Fruit fly (Drosophila melanogaster) whole organism, embryonic: ENCODE results near the gene CG11562.

Experiments used
- Adf1 ChIP-seq: fragments of 200-800 bp; sonication (Bioruptor generic); IDR thresholded peaks from 2 replicates; pipeline ENCODE4 v1.3.6; 2022; ENCODE audit warnings: missing biosample characterization, missing genetic modification characterization
- Awh ChIP-seq: fragments of 200-800 bp; sonication (Bioruptor generic); IDR thresholded peaks from 2 replicates; pipeline ENCODE4, ENCODE4 v1.3.6; 2022; ENCODE audit warnings: missing biosample characterization, missing genetic modification characterization
- Bteb2 ChIP-seq: fragments of 200-800 bp; sonication (Bioruptor generic); optimal IDR thresholded peaks from 2 replicates; lab custom pipeline; 2016; ENCODE audit warnings: missing biosample characterization, missing genetic modification characterization
- CG11695 ChIP-seq: fragments of 200-800 bp; sonication (Bioruptor generic); IDR thresholded peaks from 3 replicates; pipeline ENCODE4 v1.3.6; 2022; ENCODE audit warnings: missing biosample characterization, missing genetic modification characterization
- CG11696 ChIP-seq: fragments of 200-800 bp; sonication (Bioruptor generic); IDR thresholded peaks from 2 replicates; pipeline ENCODE4 v1.3.6; 2022; ENCODE audit warnings: missing biosample characterization, missing genetic modification characterization
- CG13296 ChIP-seq: fragments of 200-800 bp; sonication (Bioruptor generic); optimal IDR thresholded peaks from 3 replicates; lab custom pipeline; 2018; ENCODE audit warnings: missing biosample characterization, mild to moderate bottlenecking, missing genetic modification characterization
- CG14050 ChIP-seq: fragments of 200-800 bp; sonication (Bioruptor generic); IDR thresholded peaks from 3 replicates; pipeline ENCODE4 v1.3.6; 2022; ENCODE audit warnings: missing biosample characterization, missing genetic modification characterization
- CG14441 ChIP-seq: fragments of 200-800 bp; sonication (Bioruptor generic); IDR thresholded peaks from 2 replicates; pipeline ENCODE4 v1.3.6; 2022; ENCODE audit warnings: missing biosample characterization, missing genetic modification characterization
- CG1529 ChIP-seq: fragments of 200-800 bp; sonication (Bioruptor generic); optimal IDR thresholded peaks from 3 replicates; lab custom pipeline; 2018; ENCODE audit warnings: missing biosample characterization, missing genetic modification characterization
- CG1647 ChIP-seq: fragments of 200-800 bp; sonication (Bioruptor generic); optimal IDR thresholded peaks from 3 replicates; lab custom pipeline; 2016; ENCODE audit warnings: missing biosample characterization, missing genetic modification characterization
- CG31388 ChIP-seq: fragments of 200-800 bp; sonication (Bioruptor generic); optimal IDR thresholded peaks from 2 replicates; lab custom pipeline; 2016; ENCODE audit warnings: missing biosample characterization, missing genetic modification characterization
- CG3281 ChIP-seq: fragments of 200-800 bp; sonication (Bioruptor generic); optimal IDR thresholded peaks from 3 replicates; lab custom pipeline; 2017; ENCODE audit warnings: missing biosample characterization, mild to moderate bottlenecking, missing genetic modification characterization
- CG4854 ChIP-seq: fragments of 200-800 bp; sonication (Bioruptor generic); optimal IDR thresholded peaks from 2 replicates; lab custom pipeline; 2016; ENCODE audit warnings: missing biosample characterization, missing genetic modification characterization, inconsistent platforms
- CG5180 ChIP-seq: fragments of 200-800 bp; sonication (Bioruptor generic); optimal IDR thresholded peaks from 3 replicates; lab custom pipeline; 2017; ENCODE audit warnings: missing biosample characterization, missing genetic modification characterization, mild to moderate bottlenecking, moderate library complexity, missing genetic modification reagents
- CG6791 ChIP-seq: fragments of 200-800 bp; sonication (Bioruptor generic); IDR thresholded peaks from 3 replicates; pipeline ENCODE4 v1.3.6; 2022; ENCODE audit warnings: missing biosample characterization, missing genetic modification characterization; ENCODE audit not compliant: partially characterized antibody
- CG8281 ChIP-seq: fragments of 200-800 bp; sonication (Bioruptor generic); optimal IDR thresholded peaks from 2 replicates; lab custom pipeline; 2018; ENCODE audit warnings: missing biosample characterization, mild to moderate bottlenecking, missing genetic modification characterization, moderate library complexity
- CG8359 ChIP-seq: fragments of 200-800 bp; sonication (Bioruptor generic); optimal IDR thresholded peaks from 2 replicates; lab custom pipeline; 2017; ENCODE audit warnings: missing biosample characterization, mild to moderate bottlenecking, missing genetic modification characterization, borderline replicate concordance
- CG9437 ChIP-seq: fragments of 200-800 bp; sonication (Bioruptor generic); optimal IDR thresholded peaks from 2 replicates; lab custom pipeline; 2018; ENCODE audit warnings: missing biosample characterization, mild to moderate bottlenecking, missing genetic modification characterization
- Deaf1 ChIP-seq: fragments of 200-800 bp; optimal IDR thresholded peaks from 3 replicates; lab custom pipeline; 2019; ENCODE audit warnings: missing biosample characterization, mild to moderate bottlenecking, missing genetic modification characterization, moderate library complexity
- Dp ChIP-seq: fragments of 200-800 bp; sonication (Bioruptor generic); optimal IDR thresholded peaks from 2 replicates; lab custom pipeline; 2018; ENCODE audit warnings: missing biosample characterization, mild to moderate bottlenecking, missing genetic modification characterization, moderate library complexity
- Eip74EF ChIP-seq, 2 experiments: fragments of 200-800 bp in 1 of 2; fragments of >200 bp in 1 of 2; sonication (Bioruptor generic) in 1 of 2; optimal IDR thresholded peaks; 2 replicates each; lab custom pipeline; 2017 to 2019; ENCODE audit warnings: missing biosample characterization in 2 of 2, missing genetic modification characterization in 2 of 2, mild to moderate bottlenecking in 1 of 2, moderate library complexity in 1 of 2
- Fer3 ChIP-seq: fragments of 200-800 bp; sonication (Bioruptor generic); optimal IDR thresholded peaks from 2 replicates; lab custom pipeline; 2018; ENCODE audit warnings: missing biosample characterization, mild to moderate bottlenecking, missing genetic modification characterization, moderate library complexity
- Hey ChIP-seq: fragments of 200-800 bp; sonication (Bioruptor generic); optimal IDR thresholded peaks from 3 replicates; lab custom pipeline; 2018; ENCODE audit warnings: missing biosample characterization, mild to moderate bottlenecking, missing genetic modification characterization
- Jarid2 ChIP-seq: fragments of 200-800 bp; sonication (Bioruptor generic); optimal IDR thresholded peaks from 3 replicates; lab custom pipeline; 2017; ENCODE audit warnings: mild to moderate bottlenecking, missing biosample characterization, missing genetic modification reagents, missing genetic modification characterization
- Nf-YA ChIP-seq: fragments of 200-800 bp; sonication (Bioruptor generic); IDR thresholded peaks from 2 replicates; pipeline ENCODE4 v1.3.6; 2022; ENCODE audit warnings: missing biosample characterization, missing genetic modification characterization
- Oli ChIP-seq: fragments of 200-800 bp; sonication (Bioruptor generic); optimal IDR thresholded peaks from 2 replicates; lab custom pipeline; 2018; ENCODE audit warnings: missing biosample characterization, mild to moderate bottlenecking, missing genetic modification characterization, moderate library complexity
- Optix ChIP-seq: fragments of 200-800 bp; sonication (Bioruptor generic); IDR thresholded peaks from 3 replicates; pipeline ENCODE4 v1.3.6; 2022; ENCODE audit warnings: missing biosample characterization, missing genetic modification characterization
- Sox100B ChIP-seq: fragments of 200-800 bp; sonication (Bioruptor generic); optimal IDR thresholded peaks from 3 replicates; lab custom pipeline; 2018; ENCODE audit warnings: missing biosample characterization, mild to moderate bottlenecking, missing genetic modification characterization
- Sry-δ ChIP-seq: fragments of 200-800 bp; sonication (Bioruptor generic); optimal IDR thresholded peaks from 2 replicates; lab custom pipeline; 2016; ENCODE audit warnings: missing biosample characterization, missing genetic modification characterization
- TFAM ChIP-seq: fragments of 200-800 bp; sonication (Bioruptor generic); optimal IDR thresholded peaks from 2 replicates; lab custom pipeline; 2017; ENCODE audit warnings: missing biosample characterization, missing genetic modification characterization, inconsistent platforms
- aop ChIP-seq: fragments of 200-800 bp; sonication (Bioruptor generic); IDR thresholded peaks from 2 replicates; pipeline ENCODE4 v1.3.6; 2022; ENCODE audit warnings: missing biosample characterization, missing genetic modification characterization
- ap ChIP-seq: fragments of 200-800 bp; sonication (Bioruptor generic); IDR thresholded peaks from 2 replicates; pipeline ENCODE4 v1.3.6; 2022; ENCODE audit warnings: missing biosample characterization, missing genetic modification characterization
- bab2 ChIP-seq: fragments of 200-800 bp; sonication (Bioruptor generic); optimal IDR thresholded peaks from 2 replicates; lab custom pipeline; 2016; ENCODE audit warnings: missing biosample characterization, missing genetic modification characterization
- dan ChIP-seq: fragments of 200-800 bp; sonication (Bioruptor generic); IDR thresholded peaks from 2 replicates; pipeline ENCODE4 v1.3.6; 2022; ENCODE audit warnings: missing biosample characterization, missing genetic modification characterization
- danr ChIP-seq: fragments of 200-800 bp; sonication (Bioruptor generic); IDR thresholded peaks from 2 replicates; pipeline ENCODE4 v1.3.6; 2022; ENCODE audit warnings: missing biosample characterization, missing genetic modification characterization
- ems ChIP-seq: fragments of 200-800 bp; sonication (Bioruptor generic); optimal IDR thresholded peaks from 3 replicates; lab custom pipeline; 2016; ENCODE audit warnings: missing biosample characterization, missing genetic modification characterization
- eve ChIP-seq, 2 experiments: fragments of >200 bp; optimal IDR thresholded peaks; 2 replicates each; lab custom pipeline; 2017; ENCODE audit warnings: missing biosample characterization in 2 of 2, missing genetic modification characterization in 2 of 2
- ewg ChIP-seq: fragments of 200-800 bp; sonication (Bioruptor generic); optimal IDR thresholded peaks from 3 replicates; lab custom pipeline; 2017; ENCODE audit warnings: mild to moderate bottlenecking, missing biosample characterization, missing genetic modification reagents, missing genetic modification characterization
- jigr1 ChIP-seq: fragments of 200-800 bp; sonication (Bioruptor generic); IDR thresholded peaks from 3 replicates; pipeline ENCODE4 v1.3.6; 2022; ENCODE audit warnings: missing biosample characterization, missing genetic modification characterization
- kah ChIP-seq: fragments of 200-800 bp; sonication (Bioruptor generic); optimal IDR thresholded peaks from 2 replicates; lab custom pipeline; 2018; ENCODE audit warnings: missing biosample characterization, mild to moderate bottlenecking, missing genetic modification characterization
- p53 ChIP-seq: fragments of 200-800 bp; sonication (Bioruptor generic); optimal IDR thresholded peaks from 2 replicates; lab custom pipeline; 2016; ENCODE audit warnings: missing biosample characterization, missing genetic modification characterization
- scrt ChIP-seq: fragments of 200-800 bp; sonication (Bioruptor generic); optimal IDR thresholded peaks from 2 replicates; lab custom pipeline; 2018; ENCODE audit warnings: missing biosample characterization, mild to moderate bottlenecking, missing genetic modification characterization, moderate library complexity
- sens ChIP-seq: fragments of 200-800 bp; sonication (Bioruptor generic); peaks from one replicate; lab custom pipeline; 2016; ENCODE audit warnings: missing biosample characterization, missing genetic modification characterization
- slou ChIP-seq: fragments of 200-800 bp; sonication (Bioruptor generic); optimal IDR thresholded peaks from 3 replicates; lab custom pipeline; 2016; ENCODE audit warnings: missing biosample characterization, missing genetic modification characterization
- sna ChIP-seq: fragments of 200-800 bp; sonication (Bioruptor generic); IDR thresholded peaks from 2 replicates; pipeline ENCODE4 v1.3.6; 2022; ENCODE audit warnings: missing biosample characterization, missing genetic modification characterization; ENCODE audit not compliant: partially characterized antibody
- sob ChIP-seq: fragments of 200-800 bp; sonication (Bioruptor generic); IDR thresholded peaks from 2 replicates; pipeline ENCODE4 v1.3.6; 2022; ENCODE audit warnings: missing biosample characterization, missing genetic modification characterization
- tgo ChIP-seq: fragments of 200-800 bp; sonication (Bioruptor generic); IDR thresholded peaks from 3 replicates; pipeline ENCODE4 v1.3.6; 2022; ENCODE audit warnings: missing biosample characterization, missing genetic modification characterization
- tin ChIP-seq: fragments of 200-800 bp; sonication (Bioruptor generic); optimal IDR thresholded peaks from 3 replicates; lab custom pipeline; 2016; ENCODE audit warnings: missing biosample characterization, missing genetic modification characterization
- usp ChIP-seq: fragments of >200 bp; optimal IDR thresholded peaks from 2 replicates; lab custom pipeline; 2017; ENCODE audit warnings: missing biosample characterization, missing genetic modification characterization
- vfl ChIP-seq: fragments of 200-800 bp; sonication (Bioruptor generic); optimal IDR thresholded peaks from 2 replicates; lab custom pipeline; 2016; ENCODE audit warnings: missing biosample characterization, missing genetic modification characterization
- wor ChIP-seq: fragments of 200-800 bp; sonication (Bioruptor generic); IDR thresholded peaks from 2 replicates; pipeline ENCODE4 v1.3.6; 2022; ENCODE audit warnings: missing biosample characterization, missing genetic modification characterization

The CG11562 gene

DNA sequence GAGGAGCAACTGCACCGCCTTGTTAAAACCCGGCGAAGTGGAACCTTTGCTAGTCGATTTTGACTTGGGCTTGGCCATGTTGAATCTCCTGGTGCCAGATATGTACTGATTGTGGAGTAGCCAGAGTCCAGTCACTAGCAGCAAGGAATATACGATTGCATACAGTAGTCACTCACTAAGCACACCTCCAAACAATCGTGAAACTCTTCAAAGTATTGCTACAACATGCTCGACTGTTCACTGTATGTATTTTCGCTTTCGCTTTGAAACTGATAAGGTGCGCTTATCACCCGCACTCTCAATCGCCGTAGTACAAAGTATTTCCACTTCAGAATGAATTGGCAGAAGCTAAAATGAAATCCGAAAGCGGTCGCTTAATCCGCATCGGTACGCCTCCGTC is 5.8 kb upstream of the CG11562 start (continued):
- no peak for TF ChIP-seq wor
- TF ChIP-seq Eip74EF (GFP tag; optimal IDR thresholded peaks at IDR 0.05; lab: Kevin White, UChicago) = no peak
- no peak for TF ChIP-seq CG9437 (GFP tag; lab: Kevin White, UChicago)
- no peak for TF ChIP-seq usp (GFP tag; lab: Kevin White, UChicago)
- peak; percentile 53; the same call in 1 of the 2 replicates for TF ChIP-seq Awh (GFP tag; lab: Robert Waterston, UW)
- no peak for TF ChIP-seq sna
- TF ChIP-seq p53 (GFP tag; lab: Kevin White, UChicago) = no peak
- peak; percentile 53 for TF ChIP-seq Bteb2 (GFP tag; lab: Kevin White, UChicago)
- no peak for TF ChIP-seq CG8281 (tag; lab: Kevin White, UChicago)
- TF ChIP-seq CG13296 (GFP tag; lab: Kevin White, UChicago) = peak; percentile 62
- peak; percentile 67 for TF ChIP-seq CG3281 (GFP tag; lab: Kevin White, UChicago)
- TF ChIP-seq tgo (GFP tag; lab: Robert Waterston, UW) = peak; percentile 69; the same call in 2 of the 3 replicates
- TF ChIP-seq kah (GFP tag; lab: Kevin White, UChicago) = no peak
- peak; percentile 61 for TF ChIP-seq tin (GFP tag; lab: Kevin White, UChicago)
- no peak for TF ChIP-seq jigr1
- TF ChIP-seq bab2 (GFP tag; lab: Kevin White, UChicago) = peak; percentile 58
- peak; percentile 88 for TF ChIP-seq sens (GFP tag; lab: Kevin White, UChicago)
- no peak for TF ChIP-seq TFAM (GFP tag; lab: Kevin White, UChicago)
- TF ChIP-seq CG11695 = peak; percentile 62; the same call in 1 of the 3 replicates
- no peak for TF ChIP-seq Hey (tag; lab: Kevin White, UChicago)
- TF ChIP-seq vfl = peak; percentile 61
- TF ChIP-seq Jarid2 (GFP tag; lab: Kevin White, UChicago) = peak; percentile 41
- peak; percentile 83 for TF ChIP-seq Fer3 (tag; lab: Kevin White, UChicago)
- peak; percentile 65 for TF ChIP-seq CG1647 (GFP tag; lab: Kevin White, UChicago)
- peak; percentile 41; the same call in 1 of the 3 replicates for TF ChIP-seq CG14050 (GFP tag; lab: Robert Waterston, UW)
- peak; percentile 59 for TF ChIP-seq scrt (GFP tag; lab: Kevin White, UChicago)
- 0 out of 2 replicates have a peak, but pooled peaks have one; percentile 29 for TF ChIP-seq danr (GFP tag; lab: Robert Waterston, UW)
- TF ChIP-seq CG31388 (GFP tag; lab: Kevin White, UChicago) = peak; percentile 46
- TF ChIP-seq CG14441 (GFP tag; lab: Robert Waterston, UW) = peak; percentile 77
- TF ChIP-seq Deaf1 = peak; percentile 49
- no peak for TF ChIP-seq CG11696
- no peak for TF ChIP-seq Nf-YA (GFP tag; lab: Robert Waterston, UW)
- TF ChIP-seq slou (GFP tag; lab: Kevin White, UChicago) = no peak
- no peak for TF ChIP-seq CG8359 (GFP tag; lab: Kevin White, UChicago)
- TF ChIP-seq Sry-δ = peak; percentile 31
- TF ChIP-seq eve (GFP tag; optimal IDR thresholded peaks at IDR 0.05; lab: Kevin White, UChicago) = no peak
- TF ChIP-seq Adf1 (GFP tag; lab: Robert Waterston, UW) = peak; percentile 60; the same call in 1 of the 2 replicates
- no peak for TF ChIP-seq ewg
- TF ChIP-seq Sox100B (GFP tag; lab: Kevin White, UChicago) = no peak
- TF ChIP-seq CG1529 (GFP tag; lab: Kevin White, UChicago) = no peak
- no peak for TF ChIP-seq dan (GFP tag; lab: Robert Waterston, UW)
- peak; percentile 66 for TF ChIP-seq aop (GFP tag; lab: Robert Waterston, UW)
- peak; percentile 46 for TF ChIP-seq ap
- no peak for TF ChIP-seq CG6791 (GFP tag; lab: Robert Waterston, UW)
- TF ChIP-seq CG5180 (GFP tag; lab: Kevin White, UChicago) = no peak
- peak; percentile 75 for TF ChIP-seq Optix (GFP tag; lab: Robert Waterston, UW)
- peak; percentile 6 for TF ChIP-seq CG4854 (GFP tag; lab: Kevin White, UChicago)
- peak; percentile 63 for TF ChIP-seq ems (GFP tag; lab: Kevin White, UChicago)
- no peak for TF ChIP-seq Dp (GFP tag; lab: Kevin White, UChicago)
- peak; percentile 83 for TF ChIP-seq sob (GFP tag; lab: Robert Waterston, UW)
- TF ChIP-seq Oli = peak; percentile 36
